Worm (Caenorhabditis elegans): Measurements from ENCODE around the gene ZK697.8.

DNA sequence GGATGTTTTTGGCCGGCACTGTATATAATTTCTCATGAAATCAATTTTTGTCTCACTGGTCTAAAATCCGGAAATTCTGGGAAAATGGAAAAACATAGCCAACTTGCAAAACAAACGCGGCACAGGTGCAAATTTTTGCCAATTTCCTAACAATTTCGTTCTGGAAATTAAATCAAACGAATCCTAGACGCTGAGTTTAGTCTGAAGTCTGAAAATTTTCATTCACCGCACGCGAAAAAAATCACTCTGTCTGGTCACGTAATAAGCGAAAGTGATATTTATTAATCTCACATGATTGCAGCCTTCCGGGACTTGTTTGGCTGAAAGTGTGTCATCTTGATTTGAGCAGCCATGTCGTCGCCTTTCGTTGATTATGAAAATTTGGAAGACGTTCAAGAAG lies 32.1 kb downstream of the ZK697.8 start, which contains the start of gene srw-103:
- TF ChIP-seq B0261.1 (tag; optimal IDR thresholded peaks at IDR 0.05) (no peak), egl-44 (GFP tag; IDR thresholded peaks at IDR 0.05) (no peak), Y56A3A.18 (GFP tag; IDR thresholded peaks at IDR 0.05) (no peak), B0019.2 (GFP tag; conservative IDR thresholded peaks at IDR 0.05) (no peak), let-526 (GFP tag; IDR thresholded peaks at IDR 0.05) (no peak), unc-62 (GFP tag; optimal IDR thresholded peaks at IDR 0.05) (no peak), rcor-1 (GFP tag; IDR thresholded peaks at IDR 0.05) (no peak), lin-40 (tag; optimal IDR thresholded peaks at IDR 0.05) (no peak), ama-1 (optimal IDR thresholded peaks at IDR 0.05) (no peak), ama-1 (GFP tag; optimal IDR thresholded peaks at IDR 0.05) (no peak)
